Worm (Caenorhabditis elegans) whole organism, L1 larva: Measurements from ENCODE around the gene srx-98.

Experiments
- fkh-8 ChIP-seq: sonication (generic microtip); optimal IDR thresholded peaks from 2 replicates; lab custom pipeline; 2016; ENCODE audit warnings: mild to moderate bottlenecking, missing genetic modification characterization, missing compliant biosample characterization
- isw-1 ChIP-seq: fragments of 200-800 bp; sonication (Bioruptor generic); IDR thresholded peaks from 2 replicates; pipeline ENCODE4 v1.3.6; 2022; ENCODE audit warnings: missing genetic modification characterization, missing compliant biosample characterization
- nhr-47 ChIP-seq: sonication (generic microtip); optimal IDR thresholded peaks from 2 replicates; lab custom pipeline; 2016; ENCODE audit warnings: mild to moderate bottlenecking, missing genetic modification characterization, moderate library complexity, missing compliant biosample characterization
- nhr-84 ChIP-seq: sonication (generic microtip); optimal IDR thresholded peaks from 2 replicates; lab custom pipeline; 2017; ENCODE audit warnings: missing biosample characterization, missing genetic modification characterization
- snpc-4 ChIP-seq: fragments of 150-350 bp; optimal IDR thresholded peaks from 2 replicates; lab custom pipeline; 2014; ENCODE audit warnings: missing biosample characterization, missing genetic modification characterization
- zip-4 ChIP-seq: fragments of 200-800 bp; sonication (Bioruptor generic); optimal IDR thresholded peaks from 2 replicates; lab custom pipeline; 2018; ENCODE audit warnings: mild to moderate bottlenecking, missing genetic modification characterization, moderate library complexity, missing compliant biosample characterization

ce11 chrII:3694664-3695063, 23.8 kb upstream of the srx-98 start, which contains the start of gene srx-102:
- TF ChIP-seq nhr-47 (tag; lab: Kevin White, UChicago) (no peak), fkh-8 (tag; lab: Kevin White, UChicago) (no peak), isw-1 (no peak), zip-4 (no peak), snpc-4 (no peak), nhr-84 (tag; lab: Kevin White, UChicago) (no peak)
